Fruit fly (Drosophila melanogaster) whole organism, embryonic: ENCODE results near the gene CG34049.
A peak's percentile ranks its signal among the peaks of the same experiment; 100 is the strongest.

Source experiments
- Adf1 ChIP-seq: fragments of 200-800 bp; sonication (Bioruptor generic); IDR thresholded peaks from 2 replicates; pipeline ENCODE4 v1.3.6; 2022; ENCODE audit warnings: missing biosample characterization, missing genetic modification characterization
- BEAF-32 ChIP-seq: fragments of 200-800 bp; sonication (Bioruptor generic); optimal IDR thresholded peaks from 3 replicates; lab custom pipeline; 2017; ENCODE audit warnings: missing biosample characterization, missing genetic modification characterization, mild to moderate bottlenecking, moderate library complexity, missing genetic modification reagents
- CG10366 ChIP-seq: fragments of 200-800 bp; sonication (Bioruptor generic); IDR thresholded peaks from 2 replicates; pipeline ENCODE4 v1.3.6; 2022; ENCODE audit warnings: missing biosample characterization, missing genetic modification characterization
- CG11504 ChIP-seq: fragments of 200-800 bp; sonication (Bioruptor generic); optimal IDR thresholded peaks from 3 replicates; lab custom pipeline; 2019; ENCODE audit warnings: missing biosample characterization, mild to moderate bottlenecking, missing genetic modification characterization, moderate library complexity
- CG11723 ChIP-seq: fragments of 200-800 bp; sonication (Bioruptor generic); optimal IDR thresholded peaks from 2 replicates; lab custom pipeline; 2017; ENCODE audit warnings: missing biosample characterization, mild to moderate bottlenecking, missing genetic modification characterization
- CG13287 ChIP-seq: fragments of 200-800 bp; sonication (Bioruptor generic); IDR thresholded peaks from 2 replicates; pipeline ENCODE4 v1.3.6; 2022; ENCODE audit warnings: missing biosample characterization, missing genetic modification characterization; ENCODE audit not compliant: partially characterized antibody
- CG1603 ChIP-seq: fragments of 200-800 bp; sonication (Bioruptor generic); optimal IDR thresholded peaks from 2 replicates; lab custom pipeline; 2019; ENCODE audit warnings: missing biosample characterization, mild to moderate bottlenecking, missing genetic modification characterization, moderate library complexity
- CG2129 ChIP-seq: fragments of 200-800 bp; sonication (Bioruptor generic); IDR thresholded peaks from 2 replicates; pipeline ENCODE4 v1.3.6; 2022; ENCODE audit warnings: missing biosample characterization, missing genetic modification characterization; ENCODE audit not compliant: partially characterized antibody
- CG3995 ChIP-seq: fragments of 200-800 bp; sonication (Bioruptor generic); optimal IDR thresholded peaks from 3 replicates; lab custom pipeline; 2016; ENCODE audit warnings: missing biosample characterization, missing genetic modification characterization
- CG6791 ChIP-seq: fragments of 200-800 bp; sonication (Bioruptor generic); IDR thresholded peaks from 3 replicates; pipeline ENCODE4 v1.3.6; 2022; ENCODE audit warnings: missing biosample characterization, missing genetic modification characterization; ENCODE audit not compliant: partially characterized antibody
- CG6813 ChIP-seq: fragments of 200-800 bp; sonication (Bioruptor generic); optimal IDR thresholded peaks from 2 replicates; lab custom pipeline; 2017; ENCODE audit warnings: missing biosample characterization, missing genetic modification characterization, mild to moderate bottlenecking, moderate library complexity, missing genetic modification reagents
- CG7357 ChIP-seq: fragments of 200-800 bp; sonication (Bioruptor generic); IDR thresholded peaks from 3 replicates; pipeline ENCODE4 v1.3.6; 2022; ENCODE audit warnings: missing biosample characterization, missing genetic modification characterization
- CG8281 ChIP-seq: fragments of 200-800 bp; sonication (Bioruptor generic); optimal IDR thresholded peaks from 2 replicates; lab custom pipeline; 2018; ENCODE audit warnings: missing biosample characterization, mild to moderate bottlenecking, missing genetic modification characterization, moderate library complexity
- CG9437 ChIP-seq: fragments of 200-800 bp; sonication (Bioruptor generic); optimal IDR thresholded peaks from 2 replicates; lab custom pipeline; 2018; ENCODE audit warnings: missing biosample characterization, mild to moderate bottlenecking, missing genetic modification characterization
- CG9932 ChIP-seq: fragments of 200-800 bp; sonication (Bioruptor generic); IDR thresholded peaks from 2 replicates; pipeline ENCODE4 v1.3.6; 2022; ENCODE audit warnings: missing biosample characterization, missing genetic modification characterization
- D19A ChIP-seq: fragments of 200-800 bp; optimal IDR thresholded peaks from 3 replicates; lab custom pipeline; 2019; ENCODE audit warnings: missing biosample characterization, mild to moderate bottlenecking, missing genetic modification characterization, moderate library complexity
- Drgx ChIP-seq: fragments of 200-800 bp; sonication (Bioruptor generic); IDR thresholded peaks from 2 replicates; pipeline ENCODE4 v1.3.6; 2022; ENCODE audit warnings: missing biosample characterization, missing genetic modification characterization
- Lpt ChIP-seq: fragments of >200 bp; optimal IDR thresholded peaks from 2 replicates; lab custom pipeline; 2018; ENCODE audit warnings: missing biosample characterization, missing genetic modification characterization
- MBD-R2 ChIP-seq: fragments of 200-800 bp; sonication (Bioruptor generic); IDR thresholded peaks from 2 replicates; pipeline ENCODE4 v1.3.6; 2022; ENCODE audit warnings: missing biosample characterization, missing genetic modification characterization
- Max ChIP-seq: fragments of 200-800 bp; sonication (Bioruptor generic); optimal IDR thresholded peaks from 2 replicates; lab custom pipeline; 2016; ENCODE audit warnings: missing biosample characterization, mild to moderate bottlenecking, missing genetic modification characterization
- PHDP ChIP-seq: fragments of 200-800 bp; sonication (Bioruptor generic); optimal IDR thresholded peaks from 3 replicates; lab custom pipeline; 2018; ENCODE audit warnings: missing biosample characterization, mild to moderate bottlenecking, missing genetic modification characterization, moderate library complexity
- Rx ChIP-seq: fragments of 200-800 bp; sonication (Bioruptor generic); IDR thresholded peaks from 2 replicates; pipeline ENCODE4 v1.3.6; 2022; ENCODE audit warnings: missing biosample characterization, missing genetic modification characterization
- Scr ChIP-seq: fragments of 200-800 bp; sonication (Bioruptor generic); IDR thresholded peaks from 2 replicates; pipeline ENCODE4 v1.3.6; 2022; ENCODE audit warnings: missing biosample characterization, missing genetic modification characterization; ENCODE audit not compliant: partially characterized antibody
- Sin3A ChIP-seq: fragments of >200 bp; optimal IDR thresholded peaks from 2 replicates; lab custom pipeline; 2018
- Sry-δ ChIP-seq: fragments of 200-800 bp; sonication (Bioruptor generic); optimal IDR thresholded peaks from 2 replicates; lab custom pipeline; 2016; ENCODE audit warnings: missing biosample characterization, missing genetic modification characterization
- Trl ChIP-seq, 3 experiments: fragments of >200 bp in 2 of 3; fragments of 200-800 bp in 1 of 3; sonication (Bioruptor generic) in 1 of 3; optimal IDR thresholded peaks; 2 replicates in 1 of 3; 3 replicates in 2 of 3; lab custom pipeline; 2016 to 2017; ENCODE audit warnings: missing biosample characterization in 1 of 3, missing genetic modification characterization in 1 of 3
- Xbp1 ChIP-seq: fragments of 200-800 bp; sonication (Bioruptor generic); optimal IDR thresholded peaks from 3 replicates; lab custom pipeline; 2016; ENCODE audit warnings: missing biosample characterization, mild to moderate bottlenecking, missing genetic modification characterization
- dan ChIP-seq: fragments of 200-800 bp; sonication (Bioruptor generic); IDR thresholded peaks from 2 replicates; pipeline ENCODE4 v1.3.6; 2022; ENCODE audit warnings: missing biosample characterization, missing genetic modification characterization
- disco-r ChIP-seq: fragments of 200-800 bp; sonication (Bioruptor generic); optimal IDR thresholded peaks from 2 replicates; lab custom pipeline; 2016; ENCODE audit warnings: missing biosample characterization, missing genetic modification characterization
- exex ChIP-seq: fragments of 200-800 bp; sonication (Bioruptor generic); optimal IDR thresholded peaks from 4 replicates; lab custom pipeline; 2018; ENCODE audit warnings: missing biosample characterization, mild to moderate bottlenecking, missing genetic modification characterization, moderate library complexity
- ftz-f1 ChIP-seq: fragments of 200-800 bp; sonication (Bioruptor generic); optimal IDR thresholded peaks from 2 replicates; lab custom pipeline; 2016; ENCODE audit warnings: missing biosample characterization, missing genetic modification characterization
- hbn ChIP-seq: fragments of 200-800 bp; sonication (Bioruptor generic); IDR thresholded peaks from 2 replicates; pipeline ENCODE4 v1.3.6; 2022; ENCODE audit warnings: missing biosample characterization, missing genetic modification characterization; ENCODE audit not compliant: partially characterized antibody
- lilli ChIP-seq: fragments of 200-800 bp; sonication (Bioruptor generic); optimal IDR thresholded peaks from 3 replicates; lab custom pipeline; 2016; ENCODE audit warnings: missing biosample characterization, missing genetic modification characterization
- mld ChIP-seq: fragments of 200-800 bp; sonication (Bioruptor generic); IDR thresholded peaks from 3 replicates; pipeline ENCODE4 v1.3.6; 2022; ENCODE audit warnings: missing biosample characterization, missing genetic modification characterization; ENCODE audit not compliant: partially characterized antibody
- nerfin-2 ChIP-seq: fragments of 200-800 bp; sonication (Bioruptor generic); IDR thresholded peaks from 2 replicates; pipeline ENCODE4 v1.3.6; 2022; ENCODE audit warnings: missing biosample characterization, missing genetic modification characterization; ENCODE audit not compliant: partially characterized antibody
- pita ChIP-seq: fragments of 200-800 bp; sonication (Bioruptor generic); optimal IDR thresholded peaks from 2 replicates; lab custom pipeline; 2017; ENCODE audit warnings: missing biosample characterization, mild to moderate bottlenecking, missing genetic modification characterization
- prd ChIP-seq, 3 experiments: fragments of >200 bp in 2 of 3; fragments of 200-800 bp in 1 of 3; sonication (Bioruptor generic) in 1 of 3; optimal IDR thresholded peaks in 2 of 3; IDR thresholded peaks in 1 of 3; 2 replicates in 2 of 3; 3 replicates in 1 of 3; pipeline versions ENCODE4 v1.3.6 to Lab custom; 2017 to 2022; ENCODE audit warnings: missing biosample characterization in 1 of 3, missing genetic modification characterization in 1 of 3
- repo ChIP-seq: fragments of 200-800 bp; sonication (Bioruptor generic); optimal IDR thresholded peaks from 2 replicates; lab custom pipeline; 2016; ENCODE audit warnings: missing biosample characterization, missing genetic modification characterization
- sens ChIP-seq: fragments of 200-800 bp; sonication (Bioruptor generic); peaks from one replicate; lab custom pipeline; 2016; ENCODE audit warnings: missing biosample characterization, missing genetic modification characterization
- so ChIP-seq: fragments of 200-800 bp; sonication (Bioruptor generic); IDR thresholded peaks from 3 replicates; pipeline ENCODE4 v1.3.6; 2022; ENCODE audit warnings: missing biosample characterization, missing genetic modification characterization
- stc ChIP-seq: fragments of 200-800 bp; sonication (Bioruptor generic); IDR thresholded peaks from 2 replicates; pipeline ENCODE4 v1.3.6; 2022; ENCODE audit warnings: missing biosample characterization, missing genetic modification characterization
- unpg ChIP-seq: fragments of 200-800 bp; sonication (Bioruptor generic); optimal IDR thresholded peaks from 3 replicates; lab custom pipeline; 2018; ENCODE audit warnings: missing biosample characterization, mild to moderate bottlenecking, missing genetic modification characterization, moderate library complexity
- vvl ChIP-seq: fragments of 200-800 bp; sonication (Bioruptor generic); IDR thresholded peaks from 2 replicates; pipeline ENCODE4 v1.3.6; 2022; ENCODE audit warnings: missing biosample characterization, missing genetic modification characterization
- z ChIP-seq: fragments of 200-800 bp; sonication (Bioruptor generic); IDR thresholded peaks from 3 replicates; pipeline ENCODE4 v1.3.6; 2022; ENCODE audit warnings: missing biosample characterization, missing genetic modification characterization

Gene CG34049

dm6 chr2L:2226259-2227121 is 38.6 kb downstream of the CG34049 start, which contains the start of the genes CG15387 and sau (continued):
- peak; percentile 58 for TF ChIP-seq CG6813 (GFP tag; lab: Kevin White, UChicago)

- TF ChIP-seq so (GFP tag; lab: Robert Waterston, UW) (no peak), unpg (GFP tag; lab: Kevin White, UChicago) (no peak), dan (GFP tag; lab: Robert Waterston, UW) (no peak), sens (GFP tag; lab: Kevin White, UChicago) (peak; percentile 2), CG13287 (no peak), vvl (GFP tag; lab: Robert Waterston, UW) (0 out of 2 replicates have a peak, but pooled peaks have one; percentile 6), CG11504 (tag; lab: Kevin White, UChicago) (no peak), Sin3A (lab: Kevin White, UChicago) (no peak), Scr (GFP tag; lab: Robert Waterston, UW) (no peak), CG11723 (no peak), CG7357 (GFP tag; lab: Robert Waterston, UW) (no peak), Drgx (GFP tag; lab: Robert Waterston, UW) (peak; percentile 50), MBD-R2 (GFP tag; lab: Robert Waterston, UW) (no peak)
Observed at dm6 chr2L:2222377-2222776, 42.7 kb downstream of the CG34049 start.

- TF ChIP-seq CG10366 (GFP tag; lab: Robert Waterston, UW) (peak; percentile 97), repo (GFP tag; lab: Kevin White, UChicago) (peak; percentile 88), BEAF-32 (GFP tag; lab: Kevin White, UChicago) (peak; percentile 17), exex (peak; percentile 81), Xbp1 (peak; percentile 95), CG2129 (no peak), mld (GFP tag; lab: Robert Waterston, UW) (no peak), CG1603 (peak; percentile 96), CG9932 (GFP tag; lab: Robert Waterston, UW) (peak; percentile 99), CG9437 (GFP tag; lab: Kevin White, UChicago) (peak; percentile 93), pita (GFP tag; lab: Kevin White, UChicago) (no peak), hbn (GFP tag; lab: Robert Waterston, UW) (no peak), PHDP (tag; lab: Kevin White, UChicago) (peak; percentile 98), z (GFP tag; lab: Robert Waterston, UW) (peak; percentile 81), prd (optimal IDR thresholded peaks at IDR 0.05; lab: Kevin White, UChicago) (no peak), prd (GFP tag; IDR thresholded peaks at IDR 0.05; lab: Robert Waterston, UW) (peak; percentile 98), ftz-f1 (GFP tag; lab: Kevin White, UChicago) (peak; percentile 68), Rx (GFP tag; lab: Robert Waterston, UW) (peak; percentile 96), disco-r (GFP tag; lab: Kevin White, UChicago) (peak; percentile 96), Lpt (GFP tag; lab: Kevin White, UChicago) (no peak), lilli (GFP tag; lab: Kevin White, UChicago) (peak; percentile 96), Max (peak; percentile 89), Adf1 (GFP tag; lab: Robert Waterston, UW) (peak; percentile 87), Trl (optimal IDR thresholded peaks at IDR 0.05; lab: Kevin White, UChicago) (peak; percentile 56 to 92), Trl (GFP tag; optimal IDR thresholded peaks at IDR 0.05; lab: Kevin White, UChicago) (peak; percentile 87), stc (peak; percentile 96), D19A (tag; lab: Kevin White, UChicago) (peak; percentile 89), CG3995 (peak; percentile 71), nerfin-2 (GFP tag; lab: Robert Waterston, UW) (no peak), Sry-δ (peak; percentile 51), CG11504 (tag; lab: Kevin White, UChicago) (peak; percentile 95), CG6791 (GFP tag; lab: Robert Waterston, UW) (no peak), CG8281 (tag; lab: Kevin White, UChicago) (peak; percentile 81)
Observed at dm6 chr2L:2221649-2222150, 43.4 kb downstream of the CG34049 start.
